Worm (Caenorhabditis elegans): ENCODE measurements around the gene F52E1.14.

DNA sequence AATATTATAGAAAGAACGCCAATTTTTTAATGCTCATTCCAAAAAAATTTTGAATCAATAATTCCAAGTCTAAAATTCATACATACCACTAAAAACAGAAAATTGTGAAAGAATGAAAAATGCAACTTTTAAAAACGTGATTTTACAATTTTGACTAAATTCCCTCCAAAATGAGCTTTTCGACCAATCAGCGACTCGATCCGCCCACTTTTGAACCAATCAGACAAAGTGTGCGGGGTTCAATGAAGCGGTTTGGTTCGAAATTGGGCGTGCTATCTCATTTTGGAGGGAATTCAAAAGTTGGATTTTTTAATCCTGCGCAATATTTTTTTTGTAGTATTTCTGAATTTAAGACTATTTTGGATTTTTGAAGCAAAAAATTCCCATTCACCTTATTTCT lies 33.5 kb downstream of the F52E1.14 start:
- no peak for TF ChIP-seq nhr-11 (tag; optimal IDR thresholded peaks at IDR 0.05)
- no peak for TF ChIP-seq lin-39 (tag; optimal IDR thresholded peaks at IDR 0.05)
- no peak for TF ChIP-seq xbp-1 (tag; optimal IDR thresholded peaks at IDR 0.05)
- no peak for TF ChIP-seq zag-1 (tag; optimal IDR thresholded peaks at IDR 0.05)
- TF ChIP-seq unc-86 (tag; optimal IDR thresholded peaks at IDR 0.05): no peak
- no peak for TF ChIP-seq blmp-1 (tag; optimal IDR thresholded peaks at IDR 0.05)
- TF ChIP-seq unc-130 (tag; optimal IDR thresholded peaks at IDR 0.05): no peak
- TF ChIP-seq skn-1 (tag; optimal IDR thresholded peaks at IDR 0.05): no peak
- no peak for TF ChIP-seq aly-2 (tag; optimal IDR thresholded peaks at IDR 0.05)
- no peak for TF ChIP-seq fkh-8 (tag; optimal IDR thresholded peaks at IDR 0.05)
